2 fruit fly cellular contexts compared by ENCODE assay signal in genomic region chr3R:23283702-23284101, dm6.
TF ChIP-seq lines count a peak whose summit lies in the region.

TSS of gene CG6763 (plus strand) at chr3R:23284002.

- TF ChIP-seq CTCF in whole organism, embryonic (GFP tag; optimal IDR thresholded peaks at IDR 0.05; lab: Kevin White, UChicago) = no peak

TF ChIP-seq in whole organism, embryonic, 481 proteins besides CTCF, POLR2A, EP300 and RAD21:
- peak; percentile 11 for TF ChIP-seq lab (GFP tag; optimal IDR thresholded peaks at IDR 0.05; lab: Kevin White, UChicago)
- no peak for TF ChIP-seq sisA (GFP tag; IDR thresholded peaks at IDR 0.05; lab: Robert Waterston, UW)
- TF ChIP-seq Med (GFP tag; lab: Kevin White, UChicago) = peak; percentile 39
- TF ChIP-seq CG8290 (GFP tag; optimal IDR thresholded peaks at IDR 0.05; lab: Kevin White, UChicago) = no peak
- peak in 1 of 2 experiments; percentile 42 for TF ChIP-seq CG8290 (tag; optimal IDR thresholded peaks at IDR 0.05; lab: Kevin White, UChicago)

TF ChIP-seq in whole organism, prepupa, 60 proteins besides CTCF, POLR2A, EP300 and RAD21:
- TF ChIP-seq fkh (GFP tag; optimal IDR thresholded peaks at IDR 0.05; lab: Kevin White, UChicago) (peak; percentile 4), fd59A (GFP tag; optimal IDR thresholded peaks at IDR 0.05; lab: Kevin White, UChicago) (no peak)
